Worm (Caenorhabditis elegans) whole organism, L3 larva: ENCODE measurements around the gene EEED8.14.

Experiments used
- R02D3.7 ChIP-seq: fragments of 150-350 bp; optimal IDR thresholded peaks from 2 replicates; lab custom pipeline; 2014; ENCODE audit warnings: missing biosample characterization, missing genetic modification characterization
- aly-2 ChIP-seq: fragments of 150-350 bp; optimal IDR thresholded peaks from 2 replicates; lab custom pipeline; 2014; ENCODE audit warnings: missing biosample characterization, missing genetic modification characterization
- ama-1 ChIP-seq: fragments of 150-350 bp; optimal IDR thresholded peaks from 2 replicates; lab custom pipeline; 2018
- ceh-16 ChIP-seq: sonication (generic microtip); optimal IDR thresholded peaks from 2 replicates; lab custom pipeline; 2017; ENCODE audit warnings: missing biosample characterization, missing genetic modification characterization
- ceh-28 ChIP-seq: fragments of 150-350 bp; optimal IDR thresholded peaks from 2 replicates; lab custom pipeline; 2014; ENCODE audit warnings: missing biosample characterization, missing genetic modification reagents, missing genetic modification characterization
- ceh-82 ChIP-seq: fragments of 150-350 bp; optimal IDR thresholded peaks from 2 replicates; lab custom pipeline; 2014; ENCODE audit warnings: missing biosample characterization, missing genetic modification characterization
- ceh-9 ChIP-seq: sonication (generic microtip); optimal IDR thresholded peaks from 2 replicates; lab custom pipeline; 2018; ENCODE audit warnings: missing biosample characterization, missing genetic modification characterization
- daf-12 ChIP-seq: fragments of 150-350 bp; optimal IDR thresholded peaks from 2 replicates; lab custom pipeline; 2014; ENCODE audit warnings: missing biosample characterization, missing genetic modification reagents, missing genetic modification characterization
- egl-27 ChIP-seq: sonication (generic microtip); optimal IDR thresholded peaks from 4 replicates; lab custom pipeline; 2017; ENCODE audit warnings: missing biosample characterization, missing genetic modification reagents, missing genetic modification characterization
- elt-2 ChIP-seq: sonication (generic microtip); optimal IDR thresholded peaks from 2 replicates; lab custom pipeline; 2016; ENCODE audit warnings: missing genetic modification reagents, mild to moderate bottlenecking, missing genetic modification characterization, missing compliant biosample characterization
- elt-3 ChIP-seq, 3 experiments: fragments of 150-350 bp in 1 of 3; sonication (generic microtip) in 2 of 3; optimal IDR thresholded peaks; 2 replicates in 2 of 3; 4 replicates in 1 of 3; lab custom pipeline; 2014 to 2017; ENCODE audit warnings: missing biosample characterization in 3 of 3, missing genetic modification characterization in 3 of 3
- eor-1 ChIP-seq, 2 experiments: fragments of 150-350 bp; optimal IDR thresholded peaks; 2 replicates each; lab custom pipeline; 2014 to 2018; ENCODE audit warnings: missing biosample characterization in 2 of 2, missing genetic modification characterization in 2 of 2
- fkh-10 ChIP-seq: sonication (generic microtip); optimal IDR thresholded peaks from 2 replicates; lab custom pipeline; 2017; ENCODE audit warnings: missing biosample characterization, missing genetic modification reagents, missing genetic modification characterization
- fkh-2 ChIP-seq: fragments of 150-350 bp; optimal IDR thresholded peaks from 2 replicates; lab custom pipeline; 2014; ENCODE audit warnings: missing biosample characterization, missing genetic modification reagents, missing genetic modification characterization
- hmg-11 ChIP-seq: sonication (generic microtip); optimal IDR thresholded peaks from 2 replicates; lab custom pipeline; 2016; ENCODE audit warnings: missing genetic modification characterization, missing compliant biosample characterization
- jun-1 ChIP-seq: fragments of 150-350 bp; optimal IDR thresholded peaks from 2 replicates; lab custom pipeline; 2014; ENCODE audit warnings: missing biosample characterization, missing genetic modification reagents, missing genetic modification characterization
- lin-15B ChIP-seq: fragments of 150-350 bp; optimal IDR thresholded peaks from 2 replicates; lab custom pipeline; 2014; ENCODE audit warnings: missing biosample characterization, missing genetic modification characterization
- lin-39 ChIP-seq: fragments of 150-350 bp; optimal IDR thresholded peaks from 2 replicates; lab custom pipeline; 2018; ENCODE audit warnings: missing biosample characterization, missing genetic modification reagents, missing genetic modification characterization
- lsy-12 ChIP-seq: sonication (generic microtip); optimal IDR thresholded peaks from 2 replicates; lab custom pipeline; 2016; ENCODE audit warnings: mild to moderate bottlenecking, missing genetic modification characterization, missing compliant biosample characterization
- mdl-1 ChIP-seq: fragments of 150-350 bp; optimal IDR thresholded peaks from 2 replicates; lab custom pipeline; 2014; ENCODE audit warnings: missing biosample characterization, missing genetic modification characterization
- mml-1 ChIP-seq: fragments of 150-350 bp; sonication (generic microtip); optimal IDR thresholded peaks from 3 replicates; lab custom pipeline; 2014; ENCODE audit warnings: missing biosample characterization, missing genetic modification characterization
- nfya-1 ChIP-seq: sonication (generic microtip); optimal IDR thresholded peaks from 2 replicates; lab custom pipeline; 2017; ENCODE audit warnings: missing genetic modification characterization, mild to moderate bottlenecking, missing compliant biosample characterization, antibody characterized with exemption, moderate library complexity; ENCODE audit not compliant: insufficient read depth
- nhr-237 ChIP-seq: fragments of 150-350 bp; optimal IDR thresholded peaks from 2 replicates; lab custom pipeline; 2014; ENCODE audit warnings: missing biosample characterization, missing genetic modification characterization
- nhr-25 ChIP-seq: sonication (generic microtip); optimal IDR thresholded peaks from 2 replicates; lab custom pipeline; 2017; ENCODE audit warnings: missing biosample characterization, missing genetic modification characterization
- nhr-67 ChIP-seq: fragments of 150-350 bp; optimal IDR thresholded peaks from 2 replicates; lab custom pipeline; 2014; ENCODE audit warnings: missing biosample characterization, missing genetic modification characterization
- pha-4 ChIP-seq: fragments of 150-350 bp; optimal IDR thresholded peaks from 2 replicates; lab custom pipeline; 2014; ENCODE audit warnings: missing biosample characterization, missing genetic modification reagents, missing genetic modification characterization
- pqm-1 ChIP-seq: fragments of 150-350 bp; optimal IDR thresholded peaks from 2 replicates; lab custom pipeline; 2017; ENCODE audit warnings: missing biosample characterization, missing genetic modification characterization, inconsistent platforms
- sea-2 ChIP-seq: fragments of 150-350 bp; sonication (generic microtip); optimal IDR thresholded peaks from 4 replicates; lab custom pipeline; 2014; ENCODE audit warnings: missing biosample characterization, missing genetic modification reagents, missing genetic modification characterization
- snpc-4 ChIP-seq: fragments of 150-350 bp; optimal IDR thresholded peaks from 2 replicates; lab custom pipeline; 2014; ENCODE audit warnings: missing biosample characterization, missing genetic modification characterization
- unc-39 ChIP-seq: sonication (generic microtip); optimal IDR thresholded peaks from 4 replicates; lab custom pipeline; 2017; ENCODE audit warnings: missing biosample characterization, missing genetic modification characterization
- ztf-11 ChIP-seq: fragments of 150-350 bp; optimal IDR thresholded peaks from 2 replicates; lab custom pipeline; 2014; ENCODE audit warnings: missing biosample characterization, missing genetic modification characterization
- ztf-4 ChIP-seq: fragments of 150-350 bp; optimal IDR thresholded peaks from 2 replicates; lab custom pipeline; 2014; ENCODE audit warnings: missing biosample characterization, missing genetic modification characterization

EEED8.14 gene

ce11 chrII:5416204-5416764 lies 2.4 kb upstream of the EEED8.14 start, which contains the start of gene EEED8.2:
Gene EEED8.2, plus strand, starts transcription at chrII:5416714.
- peak; percentile 26 for TF ChIP-seq pha-4
- no peak for TF ChIP-seq sea-2 (GFP tag; lab: Kevin White, UChicago)

ce11 chrII:5412467-5412866 lies 1.4 kb downstream of the EEED8.14 start, which contains the start of the genes EEED8.13 and EEED8.18:
Gene EEED8.13, minus strand, starts transcription at chrII:5412567.
Gene EEED8.18, minus strand, starts transcription at chrII:5412610.
- no peak for TF ChIP-seq ztf-4
- no peak for TF ChIP-seq ceh-28
- no peak for TF ChIP-seq nhr-237 (tag; lab: Kevin White, UChicago)
- TF ChIP-seq nhr-67 (tag; lab: Kevin White, UChicago): no peak
- TF ChIP-seq lin-15B: no peak
- TF ChIP-seq eor-1 (tag; optimal IDR thresholded peaks at IDR 0.05; lab: Kevin White, UChicago): no peak
- no peak for TF ChIP-seq pqm-1 (tag; lab: Kevin White, UChicago)
- TF ChIP-seq mml-1 (tag; lab: Kevin White, UChicago): no peak

- TF ChIP-seq aly-2 (no peak), egl-27 (tag; lab: Kevin White, UChicago) (no peak), hmg-11 (tag; lab: Kevin White, UChicago) (no peak), pha-4 (no peak), fkh-2 (tag; lab: Kevin White, UChicago) (no peak), jun-1 (tag; lab: Kevin White, UChicago) (no peak), elt-3 (tag; optimal IDR thresholded peaks at IDR 0.05; lab: Kevin White, UChicago) (no peak), snpc-4 (tag; lab: Kevin White, UChicago) (no peak), mdl-1 (no peak), fkh-10 (no peak), ceh-16 (tag; lab: Kevin White, UChicago) (no peak), ceh-9 (tag; lab: Kevin White, UChicago) (no peak), ztf-11 (tag; lab: Kevin White, UChicago) (no peak), lin-39 (no peak), nhr-25 (tag; lab: Kevin White, UChicago) (no peak), unc-39 (no peak)
Measured at ce11 chrII:5408924-5409323, 4.9 kb downstream of the EEED8.14 start, which contains the start of the genes EEED8.12 and EEED8.4. Gene EEED8.12, minus strand, starts transcription at chrII:5409024. Gene EEED8.4, plus strand, starts transcription at chrII:5409319.

ce11 chrII:5407548-5407947 lies 6.3 kb downstream of the EEED8.14 start, which contains the start of gene clec-141:
Gene clec-141, minus strand, starts transcription at chrII:5407648.
- TF ChIP-seq lsy-12 (tag; lab: Kevin White, UChicago) (no peak), ceh-9 (tag; lab: Kevin White, UChicago) (no peak), jun-1 (tag; lab: Kevin White, UChicago) (no peak), elt-3 (tag; optimal IDR thresholded peaks at IDR 0.05; lab: Kevin White, UChicago) (no peak)
- TF ChIP-seq, all 47 proteins: peak for 0

- TF ChIP-seq aly-2 (no peak), lin-15B (no peak), ceh-82 (tag; lab: Kevin White, UChicago) (no peak), pqm-1 (tag; lab: Kevin White, UChicago) (no peak), elt-2 (tag; lab: Kevin White, UChicago) (peak; percentile 40), hmg-11 (tag; lab: Kevin White, UChicago) (peak; percentile 30), ama-1 (lab: Kevin White, UChicago) (no peak), ztf-4 (no peak), R02D3.7 (tag; lab: Kevin White, UChicago) (no peak), elt-3 (tag; optimal IDR thresholded peaks at IDR 0.05; lab: Kevin White, UChicago) (no peak), nfya-1 (no peak), daf-12 (tag; lab: Kevin White, UChicago) (no peak), egl-27 (tag; lab: Kevin White, UChicago) (no peak), pha-4 (peak; percentile 50)
- TF ChIP-seq, all 47 proteins: peak for 3
Measured at ce11 chrII:5399201-5399600, 14.7 kb downstream of the EEED8.14 start, which contains the start of gene mog-5. Gene mog-5, plus strand, starts transcription at chrII:5399538.

ce11 chrII:5398779-5399178 lies 15.1 kb downstream of the EEED8.14 start, which contains the start of gene fbxl-3:
Gene fbxl-3, minus strand, starts transcription at chrII:5398902.
- peak; percentile 22 for TF ChIP-seq hmg-11 (tag; lab: Kevin White, UChicago)
- no peak for TF ChIP-seq mml-1 (tag; lab: Kevin White, UChicago)
